Worm (Caenorhabditis elegans): ENCODE results near the gene npr-7.

DNA sequence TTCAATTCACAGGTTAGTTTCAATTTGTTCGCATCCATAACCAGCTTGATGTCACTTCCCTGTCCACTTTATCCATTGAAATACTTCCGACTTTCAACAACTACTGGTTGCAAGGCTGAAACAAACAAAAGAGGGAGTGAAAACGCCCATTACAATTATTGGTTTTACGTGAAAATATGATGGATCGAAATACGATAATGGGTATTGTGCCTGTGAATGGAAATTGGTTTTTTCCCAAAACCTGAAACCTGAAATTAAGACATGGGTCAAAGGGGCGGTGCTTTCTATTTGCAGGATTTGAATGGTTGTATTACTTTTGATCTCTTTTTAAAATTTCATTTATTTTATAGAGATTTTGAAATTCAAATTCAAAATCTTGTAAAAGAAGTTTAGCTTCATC is 20.1 kb downstream of the npr-7 start, which contains the start of gene B0416.2:
- TF ChIP-seq elt-1 (tag; optimal IDR thresholded peaks at IDR 0.05) (no peak), nhr-28 (tag; optimal IDR thresholded peaks at IDR 0.05) (no peak)
